Worm (Caenorhabditis elegans): Measurements from ENCODE around the gene F55F10.1.
"Not testable (repeated sequence)": the region's sequence is repeated elsewhere in the genome, so short reads cannot be mapped to it uniquely, and the experiment has no call there.

Gene F55F10.1

DNA sequence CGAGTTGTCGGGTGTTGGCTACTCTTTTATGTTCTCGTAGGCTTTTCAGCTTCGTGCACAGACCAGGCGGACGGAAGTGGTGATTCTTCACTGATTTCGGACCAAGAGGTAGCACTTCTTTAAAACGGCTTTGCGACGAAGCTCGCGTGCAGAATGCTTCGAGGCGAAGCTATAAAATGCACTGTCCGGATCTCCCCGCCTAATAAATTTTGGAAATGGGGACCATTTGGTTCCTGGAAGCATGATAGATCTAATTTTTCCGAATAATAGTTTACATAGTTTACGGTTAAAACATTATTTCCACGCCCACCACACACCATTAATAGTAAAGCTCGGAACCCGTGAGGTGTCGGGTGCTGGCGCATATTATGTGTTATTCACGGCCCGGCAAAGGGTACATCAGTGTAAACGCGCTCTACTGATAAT is 13.0 kb upstream of the F55F10.1 start:
- TF ChIP-seq flt-1 (GFP tag; IDR thresholded peaks at IDR 0.05) (no peak), T22C8.4 (GFP tag; IDR thresholded peaks at IDR 0.05) (no peak)

DNA sequence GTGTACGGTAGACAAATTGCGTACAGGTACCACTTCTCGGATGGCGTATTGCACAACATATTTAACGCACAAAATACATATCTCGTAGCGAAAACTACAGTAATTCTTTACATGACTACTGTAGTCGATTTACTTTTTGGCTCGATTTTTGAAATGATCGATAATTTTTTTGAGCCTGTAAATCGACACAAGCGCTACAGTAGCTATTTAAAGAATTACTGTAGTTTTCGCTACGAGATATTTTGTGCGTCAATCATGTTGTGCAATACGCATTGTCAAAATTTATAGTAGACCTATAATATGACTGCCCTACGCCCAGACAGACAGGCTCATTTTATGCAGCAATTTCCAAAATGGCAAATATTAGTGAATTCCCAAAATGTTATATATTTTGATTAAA is 12.5 kb upstream of the F55F10.1 start, which contains the start of gene W03B1.5:
Gene W03B1.5, plus strand, starts transcription at position 301 of the 400 bp plus-strand sequence.
- TF ChIP-seq flt-1 (GFP tag; IDR thresholded peaks at IDR 0.05); ztf-29 (GFP tag; IDR thresholded peaks at IDR 0.05); med-1 (GFP tag; optimal IDR thresholded peaks at IDR 0.05; ENCODE audit: insufficient read depth): not testable (repeated sequence)

DNA sequence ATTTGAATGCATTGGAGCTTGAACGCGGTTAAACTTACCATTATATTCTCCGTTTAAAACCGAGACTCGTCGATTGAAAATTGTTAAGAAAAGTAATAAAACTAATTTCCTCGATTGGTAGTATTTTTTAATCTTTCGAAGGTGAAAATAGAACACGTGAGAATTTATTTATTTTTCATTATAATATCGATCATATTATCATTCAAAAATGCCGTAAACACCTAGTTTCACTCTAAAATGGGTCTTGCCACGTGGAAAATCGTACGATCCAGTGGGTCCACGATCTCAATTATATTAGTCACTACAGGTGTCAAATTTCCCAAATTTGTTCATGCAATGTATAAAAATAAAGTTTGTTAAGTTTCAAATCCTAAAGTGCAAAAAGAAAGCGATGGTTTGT is 3.8 kb upstream of the F55F10.1 start, which contains the start of gene W03B1.9:
Gene W03B1.9, minus strand, starts transcription at position 101 of the 400 bp plus-strand sequence.
- TF ChIP-seq klf-2 (GFP tag; conservative IDR thresholded peaks at IDR 0.05) = no peak
- TF ChIP-seq cog-1 (tag; optimal IDR thresholded peaks at IDR 0.05) = no peak
- no peak for TF ChIP-seq med-1 (GFP tag; optimal IDR thresholded peaks at IDR 0.05; ENCODE audit: insufficient read depth)
- TF ChIP-seq flt-1 (GFP tag; IDR thresholded peaks at IDR 0.05) = no peak
- no peak for TF ChIP-seq ztf-29 (GFP tag; IDR thresholded peaks at IDR 0.05)
- no peak for TF ChIP-seq ztf-23 (GFP tag; IDR thresholded peaks at IDR 0.05)
- TF ChIP-seq tab-1 (GFP tag; IDR thresholded peaks at IDR 0.05) = no peak
- TF ChIP-seq ref-1 (GFP tag; conservative IDR thresholded peaks at IDR 0.05) = no peak
- TF ChIP-seq T22C8.4 (GFP tag; IDR thresholded peaks at IDR 0.05) = no peak

DNA sequence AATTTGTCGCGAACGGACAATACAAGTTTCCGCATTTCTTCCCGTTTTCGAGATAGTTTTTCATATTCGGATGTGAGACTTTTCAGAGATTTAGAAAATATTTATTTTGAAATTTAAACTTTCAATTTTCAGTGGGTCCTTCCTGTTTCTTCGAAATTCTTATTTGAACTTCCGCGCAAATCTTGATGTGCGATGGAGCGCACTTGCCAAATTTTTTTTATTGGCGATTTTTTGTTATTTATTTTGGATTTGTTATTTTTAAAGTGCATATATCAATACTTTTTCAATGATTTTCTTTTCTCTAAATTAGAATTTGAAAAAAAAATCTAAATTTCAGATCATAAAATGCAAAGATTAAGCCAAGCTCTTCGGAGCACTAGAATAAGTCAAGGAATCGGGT is 3.3 kb upstream of the F55F10.1 start, which contains the start of gene sars-2:
Gene sars-2, plus strand, starts transcription at position 341 of the 400 bp plus-strand sequence.
- no peak for TF ChIP-seq cog-1 (tag; optimal IDR thresholded peaks at IDR 0.05)
- TF ChIP-seq ref-1 (GFP tag; conservative IDR thresholded peaks at IDR 0.05) = no peak
- no peak for TF ChIP-seq tab-1 (GFP tag; IDR thresholded peaks at IDR 0.05)
- TF ChIP-seq klf-2 (GFP tag; conservative IDR thresholded peaks at IDR 0.05) = no peak
- no peak for TF ChIP-seq ztf-23 (GFP tag; IDR thresholded peaks at IDR 0.05)
- TF ChIP-seq T22C8.4 (GFP tag; IDR thresholded peaks at IDR 0.05) = no peak
- no peak for TF ChIP-seq med-1 (GFP tag; optimal IDR thresholded peaks at IDR 0.05; ENCODE audit: insufficient read depth)
- no peak for TF ChIP-seq flt-1 (GFP tag; IDR thresholded peaks at IDR 0.05)
- no peak for TF ChIP-seq ztf-29 (GFP tag; IDR thresholded peaks at IDR 0.05)

DNA sequence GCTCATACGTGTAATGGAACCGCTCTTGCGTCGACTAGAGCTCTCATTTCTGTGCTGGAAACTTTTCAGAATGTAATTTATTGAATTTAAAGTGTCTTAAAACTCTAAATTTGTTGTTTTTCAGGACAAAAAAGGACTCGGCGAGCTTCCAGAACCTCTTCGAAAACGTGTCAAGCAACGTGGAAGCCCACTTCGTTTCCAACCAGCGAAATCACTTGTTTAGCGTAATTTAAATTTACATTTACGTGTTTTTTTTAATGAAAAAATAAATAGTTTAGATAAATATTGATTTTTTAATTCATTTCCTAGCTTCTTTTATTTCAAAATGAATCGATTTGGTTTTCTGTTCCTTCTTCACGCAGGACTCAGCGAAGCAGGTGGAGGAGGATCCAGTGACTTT is 984 bp upstream of the F55F10.1 start, which contains the start of gene F55F10.3:
Gene F55F10.3, plus strand, starts transcription at position 301 of the 400 bp plus-strand sequence.
- TF ChIP-seq med-1 (GFP tag; optimal IDR thresholded peaks at IDR 0.05; ENCODE audit: insufficient read depth) (no peak), ztf-29 (GFP tag; IDR thresholded peaks at IDR 0.05) (no peak), ztf-23 (GFP tag; IDR thresholded peaks at IDR 0.05) (no peak), klf-2 (GFP tag; conservative IDR thresholded peaks at IDR 0.05) (no peak), T22C8.4 (GFP tag; IDR thresholded peaks at IDR 0.05) (no peak)

DNA sequence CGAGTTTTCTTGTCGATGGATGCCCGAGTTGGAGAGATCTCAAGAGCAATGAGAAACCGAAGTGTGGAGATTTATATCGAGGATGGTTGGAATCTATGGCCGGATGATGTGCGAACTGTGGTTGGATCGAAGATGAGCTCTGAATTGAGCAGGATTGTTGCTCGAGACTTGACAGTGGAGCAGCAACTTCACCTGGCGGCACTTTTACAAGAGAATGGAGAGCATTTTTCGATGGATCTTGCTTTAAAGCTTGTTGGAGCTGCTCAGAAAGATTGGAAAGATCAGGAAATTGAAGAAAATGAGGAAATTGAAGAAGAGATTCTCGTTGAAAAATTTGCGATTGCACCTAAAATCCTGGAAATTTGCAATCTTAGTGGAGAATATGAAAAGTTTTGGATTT is 8.5 kb downstream of the F55F10.1 start:
- TF ChIP-seq T22C8.4 (GFP tag; IDR thresholded peaks at IDR 0.05) = no peak
- TF ChIP-seq klf-2 (GFP tag; conservative IDR thresholded peaks at IDR 0.05) = no peak
- TF ChIP-seq med-1 (GFP tag; optimal IDR thresholded peaks at IDR 0.05; ENCODE audit: insufficient read depth) = no peak
- TF ChIP-seq cog-1 (tag; optimal IDR thresholded peaks at IDR 0.05) = no peak
- TF ChIP-seq ztf-29 (GFP tag; IDR thresholded peaks at IDR 0.05) = no peak
- TF ChIP-seq ztf-23 (GFP tag; IDR thresholded peaks at IDR 0.05) = no peak
- no peak for TF ChIP-seq tab-1 (GFP tag; IDR thresholded peaks at IDR 0.05)

DNA sequence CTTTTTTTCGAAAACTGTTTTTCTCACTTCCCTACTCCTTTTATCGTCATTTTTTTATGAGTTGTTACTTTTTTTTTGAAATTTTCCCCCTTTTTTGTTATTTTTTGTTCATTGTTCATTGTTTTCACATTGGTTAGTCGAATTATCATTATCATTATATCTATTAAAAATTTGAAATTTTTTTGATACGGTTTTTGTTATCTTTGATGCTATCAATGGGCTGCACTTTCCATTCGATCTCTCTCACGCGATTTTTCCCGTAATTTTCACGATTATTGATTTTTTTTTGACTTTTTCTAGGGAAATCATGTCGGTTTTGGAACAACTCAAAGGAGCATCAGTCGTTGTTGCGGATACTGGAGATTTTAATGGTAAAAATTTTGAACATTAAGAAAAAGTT is 25.7 kb downstream of the F55F10.1 start, which contains the start of gene tald-1:
Gene tald-1, plus strand, starts transcription at position 301 of the 400 bp plus-strand sequence.
- no peak for TF ChIP-seq cog-1 (tag; optimal IDR thresholded peaks at IDR 0.05)
- TF ChIP-seq T22C8.4 (GFP tag; IDR thresholded peaks at IDR 0.05) = 0 out of 2 replicates have a peak, but pooled peaks have one; percentile 34

DNA sequence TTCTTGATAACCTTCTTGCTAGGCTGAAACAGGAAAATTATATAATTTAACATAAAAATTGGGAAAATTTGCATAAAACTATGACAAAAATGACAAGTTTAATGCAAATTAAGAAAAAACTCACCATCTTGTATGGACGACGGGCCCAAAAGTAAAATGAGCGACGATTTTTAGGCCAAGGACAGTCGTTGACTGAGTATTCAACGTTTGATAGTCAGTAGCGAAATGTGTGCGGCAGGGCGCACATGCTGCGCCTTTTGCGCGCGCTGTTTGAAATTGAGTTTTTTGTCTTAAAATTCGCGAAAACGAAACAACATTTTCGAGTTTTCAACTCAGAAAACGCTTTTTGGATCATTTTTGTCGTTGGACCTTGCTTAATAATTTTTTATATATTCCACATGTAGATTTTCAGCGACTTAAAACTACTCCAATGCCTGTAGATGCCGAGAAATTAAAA is 29.8 kb downstream of the F55F10.1 start, which contains the start of the genes rpl-7A and set-21:
Gene rpl-7A, minus strand, starts transcription at position 153 of the 457 bp plus-strand sequence.
Gene set-21, plus strand, starts transcription at position 407 of the 457 bp plus-strand sequence.
- no peak for TF ChIP-seq ref-1 (GFP tag; conservative IDR thresholded peaks at IDR 0.05)
- TF ChIP-seq ztf-23 (GFP tag; IDR thresholded peaks at IDR 0.05) = peak; percentile 91
- TF ChIP-seq flt-1 (GFP tag; IDR thresholded peaks at IDR 0.05) = peak; percentile 84
- peak; percentile 69; the same call in 1 of the 2 replicates for TF ChIP-seq klf-2 (GFP tag; conservative IDR thresholded peaks at IDR 0.05)
- 0 out of 2 replicates have a peak, but pooled peaks have one; percentile 41 for TF ChIP-seq T22C8.4 (GFP tag; IDR thresholded peaks at IDR 0.05)
- TF ChIP-seq cog-1 (tag; optimal IDR thresholded peaks at IDR 0.05) = peak; percentile 67

DNA sequence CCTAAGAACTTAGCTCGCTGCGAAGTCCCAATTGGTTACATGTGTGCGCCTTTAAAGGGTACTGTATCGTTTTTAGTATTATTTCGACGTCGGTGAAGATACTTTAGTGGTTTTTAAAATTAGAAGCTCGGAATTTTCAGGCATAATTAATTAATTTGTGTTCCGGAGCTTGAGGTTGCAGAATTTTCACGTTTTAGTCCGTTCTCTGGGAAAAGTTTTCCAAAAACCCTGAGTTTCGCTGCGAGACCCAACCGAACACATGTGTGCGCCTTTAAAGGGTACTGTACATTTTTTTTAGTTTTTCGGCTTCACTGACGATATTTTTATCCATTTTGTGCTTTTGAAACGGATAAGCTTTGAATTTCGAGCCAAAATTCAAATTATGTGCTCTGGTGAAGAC is 32.9 kb downstream of the F55F10.1 start:
- TF ChIP-seq cog-1 (tag; optimal IDR thresholded peaks at IDR 0.05) (no peak), ztf-29 (GFP tag; IDR thresholded peaks at IDR 0.05) (no peak), ztf-23 (GFP tag; IDR thresholded peaks at IDR 0.05) (no peak), flt-1 (GFP tag; IDR thresholded peaks at IDR 0.05) (no peak), tab-1 (GFP tag; IDR thresholded peaks at IDR 0.05) (no peak), ref-1 (GFP tag; conservative IDR thresholded peaks at IDR 0.05) (no peak), med-1 (GFP tag; optimal IDR thresholded peaks at IDR 0.05; ENCODE audit: insufficient read depth) (no peak)

DNA sequence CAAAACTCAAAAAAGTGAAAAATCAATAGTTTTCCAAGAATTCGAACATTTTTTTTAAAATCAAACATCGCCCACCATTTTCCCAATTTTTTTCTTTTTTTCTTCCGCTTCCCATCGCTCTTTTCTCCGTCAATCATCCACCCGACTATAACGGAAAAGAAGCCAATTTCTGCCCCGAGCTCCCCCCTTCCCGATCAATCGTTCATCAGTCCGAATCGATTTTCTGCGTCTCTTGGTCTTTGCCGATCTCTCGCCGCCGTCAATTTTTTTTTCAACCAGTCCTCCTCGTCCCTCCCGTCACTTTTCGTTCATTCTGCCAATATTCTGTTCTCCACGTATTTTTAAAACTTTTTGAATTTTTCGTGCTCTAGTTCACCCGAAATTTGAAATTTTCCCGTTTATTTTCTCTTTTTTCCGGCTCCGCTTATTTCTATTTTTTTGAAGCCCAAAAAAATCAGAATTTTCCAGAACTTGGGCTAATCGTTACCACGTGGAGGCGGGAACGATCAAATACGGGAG is 33.4 kb downstream of the F55F10.1 start, which contains the start of gene ell-1:
Gene ell-1, plus strand, starts transcription at position 469 of the 519 bp plus-strand sequence.
- TF ChIP-seq flt-1 (GFP tag; IDR thresholded peaks at IDR 0.05) (no peak), ref-1 (GFP tag; conservative IDR thresholded peaks at IDR 0.05) (no peak), klf-2 (GFP tag; conservative IDR thresholded peaks at IDR 0.05) (no peak), ztf-23 (GFP tag; IDR thresholded peaks at IDR 0.05) (no peak)
